Worm (Caenorhabditis elegans): ENCODE data around the gene gpa-3.

gpa-3 gene

ce11 chrV:9349687-9350086 is 9.9 kb downstream of the gpa-3 start, which contains the start of gene srx-47:
Gene srx-47 (plus strand): TSS chrV:9349987.
- TF ChIP-seq flt-1 (GFP tag; IDR thresholded peaks at IDR 0.05) (no peak), cog-1 (tag; optimal IDR thresholded peaks at IDR 0.05) (no peak), tab-1 (GFP tag; IDR thresholded peaks at IDR 0.05) (no peak), ztf-29 (GFP tag; IDR thresholded peaks at IDR 0.05) (no peak)

DNA sequence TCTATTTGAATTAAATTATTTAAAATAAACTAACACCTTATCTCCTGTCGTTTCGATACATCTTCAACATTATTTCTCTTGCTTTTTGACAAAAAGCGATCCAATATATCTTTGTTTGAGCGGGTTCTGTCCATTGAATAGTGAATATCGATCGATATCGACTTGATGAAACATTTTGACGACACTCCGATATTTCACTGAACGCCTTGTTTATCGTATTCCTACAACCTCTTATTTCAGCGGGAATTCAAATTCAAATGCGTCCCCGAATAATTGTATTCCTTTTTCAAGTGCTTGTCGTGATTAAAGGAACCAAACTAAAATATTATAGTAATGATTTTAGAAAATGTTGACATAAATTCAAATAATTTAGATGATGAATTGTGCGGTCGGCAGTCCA is 12.8 kb downstream of the gpa-3 start, which contains the start of the genes K07B1.7 and try-5:
Gene K07B1.7 (minus strand): TSS at position 159 of the 400 bp plus-strand sequence.
Gene try-5 (plus strand): TSS at position 241 of the 400 bp plus-strand sequence.
- TF ChIP-seq klf-2 (GFP tag; conservative IDR thresholded peaks at IDR 0.05) (no peak), T22C8.4 (GFP tag; IDR thresholded peaks at IDR 0.05) (peak; percentile 91)

- TF ChIP-seq T22C8.4 (GFP tag; IDR thresholded peaks at IDR 0.05) (0 out of 2 replicates have a peak, but pooled peaks have one; percentile 15), ztf-23 (GFP tag; IDR thresholded peaks at IDR 0.05) (peak; percentile 87), med-1 (GFP tag; optimal IDR thresholded peaks at IDR 0.05; ENCODE audit: insufficient read depth) (no peak), ztf-29 (GFP tag; IDR thresholded peaks at IDR 0.05) (peak; percentile 77), cog-1 (tag; optimal IDR thresholded peaks at IDR 0.05) (peak; percentile 100), flt-1 (GFP tag; IDR thresholded peaks at IDR 0.05) (peak; percentile 90), tab-1 (GFP tag; IDR thresholded peaks at IDR 0.05) (no peak; the same call in 1 of the 2 replicates), klf-2 (GFP tag; conservative IDR thresholded peaks at IDR 0.05) (0 out of 2 replicates have a peak, but pooled peaks have one; percentile 14), ref-1 (GFP tag; conservative IDR thresholded peaks at IDR 0.05) (peak; percentile 86; the same call in 1 of the 2 replicates)
Observed at ce11 chrV:9343629-9344624, 15.6 kb downstream of the gpa-3 start, which contains the start of gene tos-1. Gene tos-1 (minus strand): TSS chrV:9344203.

ce11 chrV:9342965-9343628 is 16.5 kb downstream of the gpa-3 start:
- TF ChIP-seq ztf-29 (GFP tag; IDR thresholded peaks at IDR 0.05) (no peak), T22C8.4 (GFP tag; IDR thresholded peaks at IDR 0.05) (0 out of 2 replicates have a peak, but pooled peaks have one; percentile 11), tab-1 (GFP tag; IDR thresholded peaks at IDR 0.05) (0 out of 2 replicates have a peak, but pooled peaks have one; percentile 4), med-1 (GFP tag; optimal IDR thresholded peaks at IDR 0.05; ENCODE audit: insufficient read depth) (no peak), ztf-23 (GFP tag; IDR thresholded peaks at IDR 0.05) (0 out of 2 replicates have a peak, but pooled peaks have one; percentile 45), flt-1 (GFP tag; IDR thresholded peaks at IDR 0.05) (no peak; the same call in 1 of the 2 replicates), klf-2 (GFP tag; conservative IDR thresholded peaks at IDR 0.05) (no peak), cog-1 (tag; optimal IDR thresholded peaks at IDR 0.05) (no peak)

DNA sequence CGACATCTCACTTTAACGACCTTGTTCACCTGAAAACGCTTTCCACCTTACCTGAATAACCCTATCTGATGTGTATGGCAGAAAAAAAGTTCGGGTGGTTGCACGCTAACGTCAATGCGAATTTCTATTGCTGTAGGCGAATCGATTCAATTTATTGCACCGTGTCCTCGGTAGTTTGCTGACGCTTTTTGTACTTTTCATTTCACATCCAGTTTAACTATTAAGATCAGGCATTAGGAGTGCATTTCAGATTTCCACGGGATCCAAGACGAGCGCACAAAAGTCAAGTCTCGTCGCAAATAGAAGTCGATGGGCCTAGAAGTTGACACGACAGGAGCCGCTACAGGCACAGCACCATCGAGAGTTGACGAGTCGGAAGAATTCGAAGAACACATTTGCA is 17.3 kb downstream of the gpa-3 start:
- TF ChIP-seq ztf-23 (GFP tag; IDR thresholded peaks at IDR 0.05) (0 out of 2 replicates have a peak, but pooled peaks have one; percentile 6), flt-1 (GFP tag; IDR thresholded peaks at IDR 0.05) (peak; percentile 78; the same call in 1 of the 2 replicates), T22C8.4 (GFP tag; IDR thresholded peaks at IDR 0.05) (peak; percentile 28; the same call in 1 of the 2 replicates), klf-2 (GFP tag; conservative IDR thresholded peaks at IDR 0.05) (0 out of 2 replicates have a peak, but pooled peaks have one; percentile 49)

ce11 chrV:9341814-9342213 is 17.8 kb downstream of the gpa-3 start:
- TF ChIP-seq ztf-23 (GFP tag; IDR thresholded peaks at IDR 0.05) = peak; percentile 49
- TF ChIP-seq klf-2 (GFP tag; conservative IDR thresholded peaks at IDR 0.05) = 0 out of 2 replicates have a peak, but pooled peaks have one; percentile 50
- TF ChIP-seq flt-1 (GFP tag; IDR thresholded peaks at IDR 0.05) = peak; percentile 62; the same call in 1 of the 2 replicates

- TF ChIP-seq T22C8.4 (GFP tag; IDR thresholded peaks at IDR 0.05) (no peak), tab-1 (GFP tag; IDR thresholded peaks at IDR 0.05) (0 out of 2 replicates have a peak, but pooled peaks have one; percentile 8)
Observed at ce11 chrV:9340318-9340717, 19.3 kb downstream of the gpa-3 start.

- TF ChIP-seq ztf-23 (GFP tag; IDR thresholded peaks at IDR 0.05) = 0 out of 2 replicates have a peak, but pooled peaks have one; percentile 8
- 0 out of 2 replicates have a peak, but pooled peaks have one; percentile 15 for TF ChIP-seq klf-2 (GFP tag; conservative IDR thresholded peaks at IDR 0.05)
Observed at ce11 chrV:9339292-9339691, 20.3 kb downstream of the gpa-3 start.

- no peak for TF ChIP-seq cog-1 (tag; optimal IDR thresholded peaks at IDR 0.05)
- TF ChIP-seq ztf-23 (GFP tag; IDR thresholded peaks at IDR 0.05) = no peak
- TF ChIP-seq tab-1 (GFP tag; IDR thresholded peaks at IDR 0.05) = no peak
- TF ChIP-seq ztf-29 (GFP tag; IDR thresholded peaks at IDR 0.05) = no peak
- no peak for TF ChIP-seq flt-1 (GFP tag; IDR thresholded peaks at IDR 0.05)
- no peak for TF ChIP-seq ref-1 (GFP tag; conservative IDR thresholded peaks at IDR 0.05)
- no peak for TF ChIP-seq klf-2 (GFP tag; conservative IDR thresholded peaks at IDR 0.05)
- TF ChIP-seq T22C8.4 (GFP tag; IDR thresholded peaks at IDR 0.05) = no peak
- no peak for TF ChIP-seq med-1 (GFP tag; optimal IDR thresholded peaks at IDR 0.05; ENCODE audit: insufficient read depth)
Observed at ce11 chrV:9338452-9338851, 21.1 kb downstream of the gpa-3 start.

- no peak for TF ChIP-seq tab-1 (GFP tag; IDR thresholded peaks at IDR 0.05)
- no peak for TF ChIP-seq med-1 (GFP tag; optimal IDR thresholded peaks at IDR 0.05; ENCODE audit: insufficient read depth)
- TF ChIP-seq klf-2 (GFP tag; conservative IDR thresholded peaks at IDR 0.05) = no peak
- TF ChIP-seq flt-1 (GFP tag; IDR thresholded peaks at IDR 0.05) = no peak
- TF ChIP-seq cog-1 (tag; optimal IDR thresholded peaks at IDR 0.05) = no peak
Observed at ce11 chrV:9336462-9336861, 23.1 kb downstream of the gpa-3 start, which contains the start of gene coq-6. Gene coq-6 (plus strand): TSS chrV:9336762.

All from whole organism, midembryonic.